Worm (Caenorhabditis elegans): ENCODE data around the gene sec-15.

- TF ChIP-seq ama-1 (optimal IDR thresholded peaks at IDR 0.05) (no peak), pqm-1 (tag; optimal IDR thresholded peaks at IDR 0.05) (no peak), R02D3.7 (tag; optimal IDR thresholded peaks at IDR 0.05) (no peak), ceh-16 (tag; optimal IDR thresholded peaks at IDR 0.05) (no peak), fos-1 (tag; optimal IDR thresholded peaks at IDR 0.05) (no peak), elt-2 (tag; optimal IDR thresholded peaks at IDR 0.05) (no peak), nhr-76 (tag; optimal IDR thresholded peaks at IDR 0.05) (no peak), nhr-237 (tag; optimal IDR thresholded peaks at IDR 0.05) (no peak), nhr-25 (tag; optimal IDR thresholded peaks at IDR 0.05) (no peak), ceh-9 (tag; optimal IDR thresholded peaks at IDR 0.05) (no peak), skn-1 (tag; optimal IDR thresholded peaks at IDR 0.05) (no peak), mdl-1 (tag; optimal IDR thresholded peaks at IDR 0.05) (no peak), pha-4 (tag; optimal IDR thresholded peaks at IDR 0.05) (no peak)
These were observed 35.6 kb downstream of the sec-15 start for ce11 chrX:8799925-8800324.
